Fruit fly (Drosophila melanogaster) whole organism, embryonic: Measurements from ENCODE around the gene Tim17a1.

Source experiments
- Aef1 ChIP-seq: fragments of 200-800 bp; sonication (Bioruptor generic); IDR thresholded peaks from 3 replicates; pipeline ENCODE4 v1.3.6; 2022; ENCODE audit warnings: missing biosample characterization, missing genetic modification characterization
- Asciz ChIP-seq: fragments of 200-800 bp; sonication (Bioruptor generic); optimal IDR thresholded peaks from 2 replicates; lab custom pipeline; 2017; ENCODE audit warnings: missing biosample characterization, mild to moderate bottlenecking, missing genetic modification characterization, missing genetic modification reagents
- B-H1 ChIP-seq: fragments of 200-800 bp; sonication (Bioruptor generic); IDR thresholded peaks from 3 replicates; pipeline ENCODE4 v1.3.6; 2022; ENCODE audit warnings: missing biosample characterization, missing genetic modification characterization
- Bteb2 ChIP-seq: fragments of 200-800 bp; sonication (Bioruptor generic); optimal IDR thresholded peaks from 2 replicates; lab custom pipeline; 2016; ENCODE audit warnings: missing biosample characterization, missing genetic modification characterization
- CG10321 ChIP-seq: fragments of 200-800 bp; sonication (Bioruptor generic); IDR thresholded peaks from 2 replicates; pipeline ENCODE4 v1.3.6; 2022; ENCODE audit warnings: missing biosample characterization, missing genetic modification characterization
- CG10654 ChIP-seq: fragments of 200-800 bp; sonication (Bioruptor generic); optimal IDR thresholded peaks from 2 replicates; lab custom pipeline; 2016; ENCODE audit warnings: missing biosample characterization, missing genetic modification characterization
- CG11456 ChIP-seq: fragments of 200-800 bp; sonication (Bioruptor generic); IDR thresholded peaks from 3 replicates; pipeline ENCODE4 v1.3.6; 2022; ENCODE audit warnings: missing biosample characterization, missing genetic modification characterization
- CG11504 ChIP-seq: fragments of 200-800 bp; sonication (Bioruptor generic); optimal IDR thresholded peaks from 3 replicates; lab custom pipeline; 2019; ENCODE audit warnings: missing biosample characterization, mild to moderate bottlenecking, missing genetic modification characterization, moderate library complexity
- CG11696 ChIP-seq: fragments of 200-800 bp; sonication (Bioruptor generic); IDR thresholded peaks from 2 replicates; pipeline ENCODE4 v1.3.6; 2022; ENCODE audit warnings: missing biosample characterization, missing genetic modification characterization
- CG13296 ChIP-seq: fragments of 200-800 bp; sonication (Bioruptor generic); optimal IDR thresholded peaks from 3 replicates; lab custom pipeline; 2018; ENCODE audit warnings: missing biosample characterization, mild to moderate bottlenecking, missing genetic modification characterization
- CG16779 ChIP-seq: fragments of 200-800 bp; sonication (Bioruptor generic); IDR thresholded peaks from 2 replicates; pipeline ENCODE4 v1.3.6; 2022; ENCODE audit warnings: missing biosample characterization, missing genetic modification characterization
- CG16813 ChIP-seq: fragments of 200-800 bp; sonication (Bioruptor generic); IDR thresholded peaks from 3 replicates; pipeline ENCODE4 v1.3.6; 2022; ENCODE audit warnings: missing biosample characterization, missing genetic modification characterization; ENCODE audit not compliant: partially characterized antibody
- CG17186 ChIP-seq: fragments of 200-800 bp; sonication (Bioruptor generic); optimal IDR thresholded peaks from 3 replicates; lab custom pipeline; 2017; ENCODE audit warnings: missing biosample characterization, missing genetic modification reagents, missing genetic modification characterization
- CG17385 ChIP-seq: fragments of 200-800 bp; sonication (Bioruptor generic); optimal IDR thresholded peaks from 3 replicates; lab custom pipeline; 2018; ENCODE audit warnings: missing biosample characterization, mild to moderate bottlenecking, missing genetic modification characterization
- CG1832 ChIP-seq: fragments of 200-800 bp; sonication (Bioruptor generic); optimal IDR thresholded peaks from 2 replicates; lab custom pipeline; 2017; ENCODE audit warnings: missing biosample characterization, mild to moderate bottlenecking, missing genetic modification characterization, inconsistent platforms
- CG18619 ChIP-seq: fragments of 200-800 bp; sonication (Bioruptor generic); optimal IDR thresholded peaks from 3 replicates; lab custom pipeline; 2017; ENCODE audit warnings: missing biosample characterization, mild to moderate bottlenecking, missing genetic modification characterization
- CG2889 ChIP-seq: fragments of 200-800 bp; sonication (Bioruptor generic); IDR thresholded peaks from 3 replicates; pipeline ENCODE4 v1.3.6; 2022; ENCODE audit warnings: missing biosample characterization, missing genetic modification characterization
- CG31441 ChIP-seq: fragments of 200-800 bp; sonication (Bioruptor generic); IDR thresholded peaks from 2 replicates; pipeline ENCODE4 v1.3.6; 2022; ENCODE audit warnings: missing biosample characterization, missing genetic modification characterization
- CG4730 ChIP-seq: fragments of 200-800 bp; sonication (Bioruptor generic); IDR thresholded peaks from 2 replicates; pipeline ENCODE4 v1.3.6; 2022; ENCODE audit warnings: missing biosample characterization, missing genetic modification characterization
- CG6254 ChIP-seq: fragments of 200-800 bp; sonication (Bioruptor generic); optimal IDR thresholded peaks from 3 replicates; lab custom pipeline; 2017; ENCODE audit warnings: mild to moderate bottlenecking, missing biosample characterization, missing genetic modification reagents, missing genetic modification characterization
- CG6654 ChIP-seq: fragments of 200-800 bp; sonication (Bioruptor generic); optimal IDR thresholded peaks from 2 replicates; lab custom pipeline; 2017; ENCODE audit warnings: missing biosample characterization, mild to moderate bottlenecking, missing genetic modification characterization
- CG7357 ChIP-seq: fragments of 200-800 bp; sonication (Bioruptor generic); IDR thresholded peaks from 3 replicates; pipeline ENCODE4 v1.3.6; 2022; ENCODE audit warnings: missing biosample characterization, missing genetic modification characterization
- CG8359 ChIP-seq: fragments of 200-800 bp; sonication (Bioruptor generic); optimal IDR thresholded peaks from 2 replicates; lab custom pipeline; 2017; ENCODE audit warnings: missing biosample characterization, mild to moderate bottlenecking, missing genetic modification characterization, borderline replicate concordance
- CG9609 ChIP-seq: fragments of 200-800 bp; sonication (Bioruptor generic); optimal IDR thresholded peaks from 3 replicates; lab custom pipeline; 2016; ENCODE audit warnings: missing biosample characterization, missing genetic modification characterization
- Fer2 ChIP-seq: fragments of 200-800 bp; sonication (Bioruptor generic); optimal IDR thresholded peaks from 2 replicates; lab custom pipeline; 2018; ENCODE audit warnings: missing biosample characterization, mild to moderate bottlenecking, missing genetic modification characterization, moderate library complexity
- Hr78 ChIP-seq, 2 experiments: fragments of 200-800 bp in 1 of 2; fragments of >200 bp in 1 of 2; sonication (Bioruptor generic) in 1 of 2; optimal IDR thresholded peaks; 2 replicates each; lab custom pipeline; 2017 to 2019; ENCODE audit warnings: missing biosample characterization in 2 of 2, missing genetic modification characterization in 2 of 2, mild to moderate bottlenecking in 1 of 2, moderate library complexity in 1 of 2
- Lim3 ChIP-seq: fragments of 200-800 bp; sonication (Bioruptor generic); IDR thresholded peaks from 2 replicates; pipeline ENCODE4 v1.3.6; 2022; ENCODE audit warnings: missing biosample characterization, missing genetic modification characterization
- Opbp ChIP-seq: fragments of 200-800 bp; sonication (Bioruptor generic); IDR thresholded peaks from 3 replicates; pipeline ENCODE4 v1.3.6; 2022; ENCODE audit warnings: missing biosample characterization, missing genetic modification characterization; ENCODE audit not compliant: partially characterized antibody
- Spps ChIP-seq: fragments of 200-800 bp; sonication (Bioruptor generic); optimal IDR thresholded peaks from 2 replicates; lab custom pipeline; 2018; ENCODE audit warnings: missing biosample characterization, mild to moderate bottlenecking, missing genetic modification characterization
- bigmax ChIP-seq: fragments of 200-800 bp; sonication (Bioruptor generic); optimal IDR thresholded peaks from 2 replicates; lab custom pipeline; 2018; ENCODE audit warnings: missing biosample characterization, mild to moderate bottlenecking, missing genetic modification characterization
- btn ChIP-seq: fragments of 200-800 bp; sonication (Bioruptor generic); optimal IDR thresholded peaks from 2 replicates; lab custom pipeline; 2016; ENCODE audit warnings: missing biosample characterization, missing genetic modification characterization
- caup ChIP-seq: fragments of 200-800 bp; sonication (Bioruptor generic); optimal IDR thresholded peaks from 3 replicates; lab custom pipeline; 2017; ENCODE audit warnings: missing biosample characterization, mild to moderate bottlenecking, missing genetic modification characterization, moderate library complexity; ENCODE audit not compliant: severe bottlenecking
- chm ChIP-seq: fragments of 200-800 bp; sonication (Bioruptor generic); IDR thresholded peaks from 2 replicates; pipeline ENCODE4 v1.3.6; 2022; ENCODE audit warnings: missing biosample characterization, missing genetic modification characterization
- ci ChIP-seq: fragments of 200-800 bp; sonication (Bioruptor generic); IDR thresholded peaks from 3 replicates; pipeline ENCODE4 v1.3.6; 2022; ENCODE audit warnings: missing biosample characterization, missing genetic modification characterization
- da ChIP-seq: fragments of 200-800 bp; sonication (Bioruptor generic); optimal IDR thresholded peaks from 2 replicates; lab custom pipeline; 2016; ENCODE audit warnings: missing biosample characterization, missing genetic modification characterization
- emc ChIP-seq: fragments of 200-800 bp; sonication (Bioruptor generic); optimal IDR thresholded peaks from 2 replicates; lab custom pipeline; 2016; ENCODE audit warnings: missing biosample characterization, missing genetic modification characterization
- en ChIP-seq: fragments of 200-800 bp; sonication (Bioruptor generic); optimal IDR thresholded peaks from 2 replicates; lab custom pipeline; 2016; ENCODE audit warnings: missing biosample characterization, missing genetic modification characterization
- gcm2 ChIP-seq: fragments of 200-800 bp; sonication (Bioruptor generic); optimal IDR thresholded peaks from 2 replicates; lab custom pipeline; 2016; ENCODE audit warnings: missing biosample characterization, missing genetic modification characterization
- gsb-n ChIP-seq: fragments of 200-800 bp; sonication (Bioruptor generic); optimal IDR thresholded peaks from 3 replicates; lab custom pipeline; 2018; ENCODE audit warnings: missing biosample characterization, mild to moderate bottlenecking, missing genetic modification characterization
- lab ChIP-seq: fragments of 200-800 bp; sonication (Bioruptor generic); optimal IDR thresholded peaks from 3 replicates; lab custom pipeline; 2017; ENCODE audit warnings: missing biosample characterization, missing genetic modification characterization, mild to moderate bottlenecking, moderate library complexity, missing genetic modification reagents
- luna ChIP-seq: fragments of 200-800 bp; sonication (Bioruptor generic); optimal IDR thresholded peaks from 2 replicates; lab custom pipeline; 2016; ENCODE audit warnings: missing biosample characterization, missing genetic modification characterization
- pfk ChIP-seq: fragments of 200-800 bp; sonication (Bioruptor generic); optimal IDR thresholded peaks from 2 replicates; lab custom pipeline; 2018; ENCODE audit warnings: missing biosample characterization, mild to moderate bottlenecking, missing genetic modification characterization, moderate library complexity
- pros ChIP-seq: fragments of 200-800 bp; sonication (Bioruptor generic); optimal IDR thresholded peaks from 3 replicates; lab custom pipeline; 2019; ENCODE audit warnings: missing biosample characterization, mild to moderate bottlenecking, missing genetic modification characterization, moderate library complexity
- row ChIP-seq: fragments of 200-800 bp; sonication (Bioruptor generic); IDR thresholded peaks from 3 replicates; pipeline ENCODE4 v1.3.6; 2022; ENCODE audit warnings: missing biosample characterization, missing genetic modification characterization
- scrt ChIP-seq: fragments of 200-800 bp; sonication (Bioruptor generic); optimal IDR thresholded peaks from 2 replicates; lab custom pipeline; 2018; ENCODE audit warnings: missing biosample characterization, mild to moderate bottlenecking, missing genetic modification characterization, moderate library complexity
- sens ChIP-seq: fragments of 200-800 bp; sonication (Bioruptor generic); peaks from one replicate; lab custom pipeline; 2016; ENCODE audit warnings: missing biosample characterization, missing genetic modification characterization
- sim ChIP-seq: fragments of 200-800 bp; sonication (Bioruptor generic); IDR thresholded peaks from 2 replicates; pipeline ENCODE4 v1.3.6; 2022; ENCODE audit warnings: missing biosample characterization, missing genetic modification characterization
- toy ChIP-seq: fragments of 200-800 bp; sonication (Bioruptor generic); IDR thresholded peaks from 2 replicates; pipeline ENCODE4 v1.3.6; 2022; ENCODE audit warnings: missing biosample characterization, missing genetic modification characterization
- vnd ChIP-seq: fragments of 200-800 bp; sonication (Bioruptor generic); IDR thresholded peaks from 3 replicates; pipeline ENCODE4 v1.3.6; 2022; ENCODE audit warnings: missing biosample characterization, missing genetic modification characterization; ENCODE audit not compliant: partially characterized antibody
- wek ChIP-seq: fragments of 200-800 bp; sonication (Bioruptor generic); optimal IDR thresholded peaks from 3 replicates; lab custom pipeline; 2018; ENCODE audit warnings: missing biosample characterization, mild to moderate bottlenecking, missing genetic modification characterization, moderate library complexity
- zen ChIP-seq: fragments of 200-800 bp; sonication (Bioruptor generic); optimal IDR thresholded peaks from 3 replicates; lab custom pipeline; 2018; ENCODE audit warnings: missing biosample characterization, mild to moderate bottlenecking, missing genetic modification characterization, moderate library complexity

Gene Tim17a1

dm6 chr3R:12408160-12408559 lies 43.7 kb upstream of the Tim17a1 start, which contains the start of gene CG5196 (continued):
- no peak for TF ChIP-seq Lim3
- no peak for TF ChIP-seq CG8359 (GFP tag; lab: Kevin White, UChicago)
- TF ChIP-seq ci (GFP tag; lab: Robert Waterston, UW): no peak; the same call in 2 of the 3 replicates
- peak; percentile 89 for TF ChIP-seq zen (tag; lab: Kevin White, UChicago)
- TF ChIP-seq CG17186: peak; percentile 49
- TF ChIP-seq gcm2 (GFP tag; lab: Kevin White, UChicago): no peak
- TF ChIP-seq emc (GFP tag; lab: Kevin White, UChicago): no peak
- peak; percentile 45; the same call in 1 of the 2 replicates for TF ChIP-seq CG16779
- TF ChIP-seq bigmax (GFP tag; lab: Kevin White, UChicago): peak; percentile 47
- TF ChIP-seq Spps (tag; lab: Kevin White, UChicago): no peak
- TF ChIP-seq CG17385 (GFP tag; lab: Kevin White, UChicago): no peak
- TF ChIP-seq toy (GFP tag; lab: Robert Waterston, UW): no peak
- no peak for TF ChIP-seq luna (GFP tag; lab: Kevin White, UChicago)
- no peak for TF ChIP-seq CG11696 (GFP tag; lab: Robert Waterston, UW)
- no peak for TF ChIP-seq CG11456 (GFP tag; lab: Robert Waterston, UW)
- TF ChIP-seq row (GFP tag; lab: Robert Waterston, UW): peak; percentile 74
- no peak for TF ChIP-seq Aef1 (GFP tag; lab: Robert Waterston, UW)
- no peak for TF ChIP-seq CG2889 (GFP tag; lab: Robert Waterston, UW)
- peak; percentile 9 for TF ChIP-seq wek (GFP tag; lab: Kevin White, UChicago)
- no peak for TF ChIP-seq CG4730 (GFP tag; lab: Robert Waterston, UW)
- TF ChIP-seq da: no peak
- no peak for TF ChIP-seq scrt (GFP tag; lab: Kevin White, UChicago)
- TF ChIP-seq B-H1 (GFP tag; lab: Robert Waterston, UW): no peak
- TF ChIP-seq CG13296: no peak
- peak; percentile 20 for TF ChIP-seq gsb-n (tag; lab: Kevin White, UChicago)
- no peak for TF ChIP-seq CG10654 (GFP tag; lab: Kevin White, UChicago)
- TF ChIP-seq Fer2 (tag; lab: Kevin White, UChicago): no peak
- TF ChIP-seq Hr78 (GFP tag; optimal IDR thresholded peaks at IDR 0.05; lab: Kevin White, UChicago): no peak
- TF ChIP-seq btn: no peak
- TF ChIP-seq CG11504 (tag; lab: Kevin White, UChicago): no peak
- TF ChIP-seq caup (GFP tag; lab: Kevin White, UChicago): peak; percentile 18
- peak; percentile 95 for TF ChIP-seq CG6654 (GFP tag; lab: Kevin White, UChicago)
- no peak for TF ChIP-seq lab (GFP tag; lab: Kevin White, UChicago)
- no peak; the same call in 1 of the 2 replicates for TF ChIP-seq CG31441 (GFP tag; lab: Robert Waterston, UW)
- TF ChIP-seq CG18619: no peak
- TF ChIP-seq CG6254 (GFP tag; lab: Kevin White, UChicago): no peak
- peak; percentile 43; the same call in 1 of the 2 replicates for TF ChIP-seq chm (GFP tag; lab: Robert Waterston, UW)
- no peak for TF ChIP-seq CG7357 (GFP tag; lab: Robert Waterston, UW)
- peak; percentile 72 for TF ChIP-seq Opbp
- TF ChIP-seq CG9609 (GFP tag; lab: Kevin White, UChicago): no peak
- TF ChIP-seq pros (GFP tag; lab: Kevin White, UChicago): no peak
- no peak for TF ChIP-seq CG10321 (GFP tag; lab: Robert Waterston, UW)
- TF ChIP-seq en: no peak
- peak; percentile 61; the same call in 2 of the 3 replicates for TF ChIP-seq vnd (GFP tag; lab: Robert Waterston, UW)
- no peak for TF ChIP-seq Asciz
- TF ChIP-seq pfk (GFP tag; lab: Kevin White, UChicago): no peak
- no peak for TF ChIP-seq sim (GFP tag; lab: Robert Waterston, UW)
- peak; percentile 52; the same call in 2 of the 3 replicates for TF ChIP-seq CG16813 (GFP tag; lab: Robert Waterston, UW)
- TF ChIP-seq CG1832 (GFP tag; lab: Kevin White, UChicago): no peak
- TF ChIP-seq Bteb2: no peak
- no peak for TF ChIP-seq sens (GFP tag; lab: Kevin White, UChicago)
